Fruit fly (Drosophila melanogaster): ENCODE results near the gene CG17726.
A peak's percentile ranks its signal among the peaks of the same experiment; 100 is the strongest.

CG17726 gene

DNA sequence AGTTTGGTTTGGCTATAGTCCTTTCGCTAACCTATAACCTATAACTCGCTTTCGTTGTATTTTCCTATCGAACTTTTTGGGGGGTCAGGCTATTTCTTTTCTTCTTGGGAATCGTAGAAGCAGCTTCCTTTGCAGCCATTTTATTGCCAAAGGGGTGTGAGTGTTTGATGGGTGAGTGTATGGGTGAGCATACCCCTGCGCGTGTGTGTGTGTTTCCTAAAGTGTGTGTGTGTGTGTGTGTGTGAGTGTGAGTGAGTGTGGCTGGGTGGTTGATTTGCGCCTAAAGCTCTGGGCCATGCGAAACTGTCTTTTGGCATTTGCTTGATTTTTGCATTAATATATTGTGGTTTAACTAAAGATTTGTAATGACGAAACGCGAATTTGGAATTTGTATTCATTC, 27.2 kb downstream of the CG17726 start:
- peak; percentile 68 for TF ChIP-seq cg (GFP tag; optimal IDR thresholded peaks at IDR 0.05)
- TF ChIP-seq Nf-YB (GFP tag; optimal IDR thresholded peaks at IDR 0.05) = peak; percentile 33
- TF ChIP-seq CG11398 (GFP tag; optimal IDR thresholded peaks at IDR 0.05) = no peak
- peak; percentile 10 for TF ChIP-seq Ets65A (GFP tag)
- TF ChIP-seq CG33213 (GFP tag; optimal IDR thresholded peaks at IDR 0.05) = no peak
- peak; percentile 66 for TF ChIP-seq Nf-YC (tag; optimal IDR thresholded peaks at IDR 0.05)
- no peak for TF ChIP-seq sqz (GFP tag; optimal IDR thresholded peaks at IDR 0.05)

dm6 chr3R:11254382-11254953, 27.9 kb downstream of the CG17726 start:
- TF ChIP-seq CG42726 (GFP tag; IDR thresholded peaks at IDR 0.05; ENCODE audit: partially characterized antibody) = no peak
- TF ChIP-seq Trl (optimal IDR thresholded peaks at IDR 0.05) = peak; percentile 79 to 85
- no peak for TF ChIP-seq Trl (GFP tag; optimal IDR thresholded peaks at IDR 0.05)
- no peak for TF ChIP-seq Six4 (GFP tag; optimal IDR thresholded peaks at IDR 0.05)
- TF ChIP-seq h (optimal IDR thresholded peaks at IDR 0.05) = no peak
- TF ChIP-seq Adf1 (GFP tag; IDR thresholded peaks at IDR 0.05) = peak; percentile 86
- TF ChIP-seq run (tag; optimal IDR thresholded peaks at IDR 0.05) = no peak
- no peak for TF ChIP-seq CG18764 (GFP tag; optimal IDR thresholded peaks at IDR 0.05)
- no peak for TF ChIP-seq CG34376 (GFP tag; optimal IDR thresholded peaks at IDR 0.05)
- TF ChIP-seq cas (GFP tag; IDR thresholded peaks at IDR 0.05) = no peak
- TF ChIP-seq CG4730 (GFP tag; IDR thresholded peaks at IDR 0.05) = no peak
- peak; percentile 81 for TF ChIP-seq Deaf1 (tag; optimal IDR thresholded peaks at IDR 0.05)
- no peak for TF ChIP-seq E2f2 (GFP tag; IDR thresholded peaks at IDR 0.05)
- TF ChIP-seq CG8765 (GFP tag; IDR thresholded peaks at IDR 0.05) = no peak
- no peak for TF ChIP-seq HLHmδ (GFP tag; optimal IDR thresholded peaks at IDR 0.05)
- no peak for TF ChIP-seq rib (GFP tag; IDR thresholded peaks at IDR 0.05)
- no peak for TF ChIP-seq her (GFP tag; optimal IDR thresholded peaks at IDR 0.05)
- no peak for TF ChIP-seq gem (tag; optimal IDR thresholded peaks at IDR 0.05)
- TF ChIP-seq bigmax (GFP tag; optimal IDR thresholded peaks at IDR 0.05) = no peak
- TF ChIP-seq lilli (GFP tag; optimal IDR thresholded peaks at IDR 0.05) = no peak
- no peak for TF ChIP-seq CG10543 (GFP tag; optimal IDR thresholded peaks at IDR 0.05)
- TF ChIP-seq cg (GFP tag; optimal IDR thresholded peaks at IDR 0.05) = peak; percentile 57
- TF ChIP-seq CG1792 (GFP tag; optimal IDR thresholded peaks at IDR 0.05) = no peak
- no peak for TF ChIP-seq Chrac-16 (GFP tag; optimal IDR thresholded peaks at IDR 0.05)
- no peak for TF ChIP-seq CG4707 (GFP tag; optimal IDR thresholded peaks at IDR 0.05)
- no peak for TF ChIP-seq Dref (GFP tag; IDR thresholded peaks at IDR 0.05)
- no peak for TF ChIP-seq CG2712 (tag; optimal IDR thresholded peaks at IDR 0.05)
- TF ChIP-seq CG17186 (GFP tag; optimal IDR thresholded peaks at IDR 0.05) = no peak
- no peak for TF ChIP-seq CG13775 (GFP tag; optimal IDR thresholded peaks at IDR 0.05)
- 0 out of 3 replicates have a peak, but pooled peaks have one; percentile 6 for TF ChIP-seq z (GFP tag; IDR thresholded peaks at IDR 0.05)
- no peak for TF ChIP-seq CG7745 (tag; optimal IDR thresholded peaks at IDR 0.05)
- no peak for TF ChIP-seq Eip74EF (GFP tag; optimal IDR thresholded peaks at IDR 0.05)
- no peak for TF ChIP-seq Sin3A (optimal IDR thresholded peaks at IDR 0.05)
- no peak for TF ChIP-seq Oaz (GFP tag; IDR thresholded peaks at IDR 0.05)
- peak; percentile 90 for TF ChIP-seq Nf-YC (tag; optimal IDR thresholded peaks at IDR 0.05)
- TF ChIP-seq ci (GFP tag; IDR thresholded peaks at IDR 0.05) = no peak
- TF ChIP-seq az2 (GFP tag; optimal IDR thresholded peaks at IDR 0.05) = no peak
- no peak for TF ChIP-seq oc (tag; optimal IDR thresholded peaks at IDR 0.05)
- TF ChIP-seq CG2116 (GFP tag; optimal IDR thresholded peaks at IDR 0.05) = no peak
- TF ChIP-seq ind (GFP tag; optimal IDR thresholded peaks at IDR 0.05) = no peak
- TF ChIP-seq CG31441 (GFP tag; IDR thresholded peaks at IDR 0.05) = no peak
- no peak for TF ChIP-seq sr (GFP tag; IDR thresholded peaks at IDR 0.05)
- no peak for TF ChIP-seq CG1832 (GFP tag; optimal IDR thresholded peaks at IDR 0.05)
- TF ChIP-seq fd3F (GFP tag; optimal IDR thresholded peaks at IDR 0.05) = no peak
- TF ChIP-seq pnt (GFP tag; optimal IDR thresholded peaks at IDR 0.05) = no peak
- no peak for TF ChIP-seq CG3163 (GFP tag; optimal IDR thresholded peaks at IDR 0.05)

Measured in whole organism, embryonic.